Fruit fly (Drosophila melanogaster) whole organism, embryonic: ENCODE results near the gene CG31275.
A peak's percentile ranks its signal among the peaks of the same experiment; 100 is the strongest.

Source experiments
- B-H2 ChIP-seq: fragments of 200-800 bp; sonication (Bioruptor generic); optimal IDR thresholded peaks from 2 replicates; lab custom pipeline; 2018; ENCODE audit warnings: missing biosample characterization, mild to moderate bottlenecking, missing genetic modification characterization
- BtbVII ChIP-seq: fragments of 200-800 bp; sonication (Bioruptor generic); optimal IDR thresholded peaks from 3 replicates; lab custom pipeline; 2017; ENCODE audit warnings: missing biosample characterization, mild to moderate bottlenecking, missing genetic modification characterization
- Bteb2 ChIP-seq: fragments of 200-800 bp; sonication (Bioruptor generic); optimal IDR thresholded peaks from 2 replicates; lab custom pipeline; 2016; ENCODE audit warnings: missing biosample characterization, missing genetic modification characterization
- CG10209 ChIP-seq: fragments of 200-800 bp; sonication (Bioruptor generic); optimal IDR thresholded peaks from 3 replicates; lab custom pipeline; 2017; ENCODE audit warnings: missing biosample characterization, mild to moderate bottlenecking, missing genetic modification characterization, missing genetic modification reagents
- CG10462 ChIP-seq: fragments of 200-800 bp; sonication (Bioruptor generic); optimal IDR thresholded peaks from 2 replicates; lab custom pipeline; 2016; ENCODE audit warnings: missing biosample characterization, missing genetic modification characterization
- CG10979 ChIP-seq: fragments of 200-800 bp; sonication (Bioruptor generic); optimal IDR thresholded peaks from 2 replicates; lab custom pipeline; 2018; ENCODE audit warnings: missing biosample characterization, mild to moderate bottlenecking, missing genetic modification characterization, moderate library complexity
- CG11560 ChIP-seq: fragments of 200-800 bp; sonication (Bioruptor generic); IDR thresholded peaks from 3 replicates; pipeline ENCODE4 v1.3.6; 2022; ENCODE audit warnings: missing biosample characterization, missing genetic modification characterization
- CG12071 ChIP-seq: fragments of 200-800 bp; sonication (Bioruptor generic); optimal IDR thresholded peaks from 3 replicates; lab custom pipeline; 2018; ENCODE audit warnings: missing biosample characterization, mild to moderate bottlenecking, missing genetic modification characterization
- CG1233 ChIP-seq: fragments of 200-800 bp; sonication (Bioruptor generic); optimal IDR thresholded peaks from 4 replicates; lab custom pipeline; 2018; ENCODE audit warnings: missing biosample characterization, mild to moderate bottlenecking, missing genetic modification characterization
- CG13123 ChIP-seq: fragments of 200-800 bp; sonication (Bioruptor generic); optimal IDR thresholded peaks from 2 replicates; lab custom pipeline; 2016; ENCODE audit warnings: missing biosample characterization, missing genetic modification characterization
- CG13424 ChIP-seq: fragments of 200-800 bp; sonication (Bioruptor generic); optimal IDR thresholded peaks from 2 replicates; lab custom pipeline; 2019; ENCODE audit warnings: missing biosample characterization, mild to moderate bottlenecking, missing genetic modification characterization, moderate library complexity
- CG13894 ChIP-seq: fragments of 200-800 bp; sonication (Bioruptor generic); optimal IDR thresholded peaks from 3 replicates; lab custom pipeline; 2018; ENCODE audit warnings: missing biosample characterization, mild to moderate bottlenecking, missing genetic modification characterization, moderate library complexity
- CG1603 ChIP-seq: fragments of 200-800 bp; sonication (Bioruptor generic); optimal IDR thresholded peaks from 2 replicates; lab custom pipeline; 2019; ENCODE audit warnings: missing biosample characterization, mild to moderate bottlenecking, missing genetic modification characterization, moderate library complexity
- CG16779 ChIP-seq: fragments of 200-800 bp; sonication (Bioruptor generic); IDR thresholded peaks from 2 replicates; pipeline ENCODE4 v1.3.6; 2022; ENCODE audit warnings: missing biosample characterization, missing genetic modification characterization
- CG17328 ChIP-seq: fragments of 200-800 bp; sonication (Bioruptor generic); IDR thresholded peaks from 2 replicates; pipeline ENCODE4 v1.3.6; 2022; ENCODE audit warnings: missing biosample characterization, missing genetic modification characterization
- CG31388 ChIP-seq: fragments of 200-800 bp; sonication (Bioruptor generic); optimal IDR thresholded peaks from 2 replicates; lab custom pipeline; 2016; ENCODE audit warnings: missing biosample characterization, missing genetic modification characterization
- CG34224 ChIP-seq: fragments of 200-800 bp; sonication (Bioruptor generic); IDR thresholded peaks from 3 replicates; pipeline ENCODE4 v1.3.6; 2022; ENCODE audit warnings: missing biosample characterization, missing genetic modification characterization; ENCODE audit not compliant: partially characterized antibody
- CG42726 ChIP-seq: fragments of 200-800 bp; sonication (Bioruptor generic); IDR thresholded peaks from 2 replicates; pipeline ENCODE4 v1.3.6; 2022; ENCODE audit warnings: missing biosample characterization, missing genetic modification characterization; ENCODE audit not compliant: partially characterized antibody
- CG6683 ChIP-seq: fragments of 200-800 bp; sonication (Bioruptor generic); optimal IDR thresholded peaks from 2 replicates; lab custom pipeline; 2017; ENCODE audit warnings: missing biosample characterization, mild to moderate bottlenecking, missing genetic modification characterization, missing genetic modification reagents
- CG6854 ChIP-seq: fragments of 200-800 bp; sonication (Bioruptor generic); optimal IDR thresholded peaks from 3 replicates; lab custom pipeline; 2017; ENCODE audit warnings: missing biosample characterization, mild to moderate bottlenecking, missing genetic modification characterization
- CG7839 ChIP-seq: fragments of 200-800 bp; sonication (Bioruptor generic); optimal IDR thresholded peaks from 3 replicates; lab custom pipeline; 2018; ENCODE audit warnings: missing biosample characterization, mild to moderate bottlenecking, missing genetic modification characterization, moderate library complexity
- CG8089 ChIP-seq: fragments of 200-800 bp; sonication (Bioruptor generic); optimal IDR thresholded peaks from 3 replicates; lab custom pipeline; 2016; ENCODE audit warnings: missing biosample characterization, missing genetic modification characterization
- CG9215 ChIP-seq: fragments of 200-800 bp; sonication (Bioruptor generic); IDR thresholded peaks from 2 replicates; pipeline ENCODE4 v1.3.6; 2022; ENCODE audit warnings: missing biosample characterization, missing genetic modification characterization
- CG9727 ChIP-seq: fragments of 200-800 bp; sonication (Bioruptor generic); optimal IDR thresholded peaks from 3 replicates; lab custom pipeline; 2017; ENCODE audit warnings: missing biosample characterization, mild to moderate bottlenecking, missing genetic modification characterization
- CG9876 ChIP-seq: fragments of 200-800 bp; sonication (Bioruptor generic); optimal IDR thresholded peaks from 2 replicates; lab custom pipeline; 2016; ENCODE audit warnings: missing biosample characterization, missing genetic modification characterization
- CTCF ChIP-seq: fragments of 200-800 bp; sonication (Bioruptor generic); optimal IDR thresholded peaks from 2 replicates; lab custom pipeline; 2017; ENCODE audit warnings: missing biosample characterization, mild to moderate bottlenecking, missing genetic modification characterization, moderate library complexity
- GATAe ChIP-seq: fragments of 200-800 bp; sonication (Bioruptor generic); conservative IDR thresholded peaks from 2 replicates; pipeline ENCODE4 v1.3.6; 2022; ENCODE audit warnings: missing biosample characterization, missing genetic modification characterization
- HLH54F ChIP-seq: fragments of 200-800 bp; sonication (Bioruptor generic); optimal IDR thresholded peaks from 3 replicates; lab custom pipeline; 2016; ENCODE audit warnings: missing biosample characterization, missing genetic modification characterization
- Hey ChIP-seq: fragments of 200-800 bp; sonication (Bioruptor generic); optimal IDR thresholded peaks from 3 replicates; lab custom pipeline; 2018; ENCODE audit warnings: missing biosample characterization, mild to moderate bottlenecking, missing genetic modification characterization
- Hsf ChIP-seq: fragments of 200-800 bp; sonication (Bioruptor generic); optimal IDR thresholded peaks from 3 replicates; lab custom pipeline; 2016; ENCODE audit warnings: missing biosample characterization, missing genetic modification characterization
- Lim3 ChIP-seq: fragments of 200-800 bp; sonication (Bioruptor generic); IDR thresholded peaks from 2 replicates; pipeline ENCODE4 v1.3.6; 2022; ENCODE audit warnings: missing biosample characterization, missing genetic modification characterization
- Mad ChIP-seq: fragments of 200-800 bp; sonication (Bioruptor generic); optimal IDR thresholded peaks from 2 replicates; lab custom pipeline; 2016; ENCODE audit warnings: missing biosample characterization, missing genetic modification characterization
- Oaz ChIP-seq: fragments of 200-800 bp; sonication (Bioruptor generic); IDR thresholded peaks from 2 replicates; pipeline ENCODE4 v1.3.6; 2022; ENCODE audit warnings: missing biosample characterization, missing genetic modification characterization
- Spps ChIP-seq: fragments of 200-800 bp; sonication (Bioruptor generic); optimal IDR thresholded peaks from 2 replicates; lab custom pipeline; 2018; ENCODE audit warnings: missing biosample characterization, mild to moderate bottlenecking, missing genetic modification characterization
- Sry-δ ChIP-seq: fragments of 200-800 bp; sonication (Bioruptor generic); optimal IDR thresholded peaks from 2 replicates; lab custom pipeline; 2016; ENCODE audit warnings: missing biosample characterization, missing genetic modification characterization
- Xbp1 ChIP-seq: fragments of 200-800 bp; sonication (Bioruptor generic); optimal IDR thresholded peaks from 3 replicates; lab custom pipeline; 2016; ENCODE audit warnings: missing biosample characterization, mild to moderate bottlenecking, missing genetic modification characterization
- amos ChIP-seq: fragments of 200-800 bp; sonication (Bioruptor generic); IDR thresholded peaks from 2 replicates; pipeline ENCODE4 v1.3.6; 2022; ENCODE audit warnings: missing biosample characterization, missing genetic modification characterization; ENCODE audit not compliant: partially characterized antibody
- chinmo ChIP-seq: fragments of 200-800 bp; sonication (Bioruptor generic); IDR thresholded peaks from 4 replicates; pipeline ENCODE4 v1.3.6; 2022; ENCODE audit warnings: missing biosample characterization, missing genetic modification characterization; ENCODE audit not compliant: partially characterized antibody
- ci ChIP-seq: fragments of 200-800 bp; sonication (Bioruptor generic); IDR thresholded peaks from 3 replicates; pipeline ENCODE4 v1.3.6; 2022; ENCODE audit warnings: missing biosample characterization, missing genetic modification characterization
- disco-r ChIP-seq: fragments of 200-800 bp; sonication (Bioruptor generic); optimal IDR thresholded peaks from 2 replicates; lab custom pipeline; 2016; ENCODE audit warnings: missing biosample characterization, missing genetic modification characterization
- fu2 ChIP-seq: fragments of 200-800 bp; sonication (Bioruptor generic); optimal IDR thresholded peaks from 2 replicates; lab custom pipeline; 2016; ENCODE audit warnings: missing biosample characterization, missing genetic modification characterization
- knrl ChIP-seq: fragments of 200-800 bp; sonication (Bioruptor generic); IDR thresholded peaks from 3 replicates; pipeline ENCODE4 v1.3.6; 2022; ENCODE audit warnings: missing biosample characterization, missing genetic modification characterization; ENCODE audit not compliant: partially characterized antibody
- lab ChIP-seq: fragments of 200-800 bp; sonication (Bioruptor generic); optimal IDR thresholded peaks from 3 replicates; lab custom pipeline; 2017; ENCODE audit warnings: missing biosample characterization, missing genetic modification characterization, mild to moderate bottlenecking, moderate library complexity, missing genetic modification reagents
- lola ChIP-seq, 3 experiments: fragments of >200 bp in 2 of 3; fragments of 200-800 bp in 1 of 3; sonication (Bioruptor generic) in 1 of 3; optimal IDR thresholded peaks; 2 replicates each; lab custom pipeline; 2017 to 2019; ENCODE audit warnings: missing biosample characterization in 3 of 3, missing genetic modification characterization in 3 of 3, mild to moderate bottlenecking in 1 of 3, moderate library complexity in 1 of 3
- mam ChIP-seq: fragments of 200-800 bp; sonication (Bioruptor generic); optimal IDR thresholded peaks from 3 replicates; lab custom pipeline; 2016; ENCODE audit warnings: missing biosample characterization, missing genetic modification characterization
- nerfin-1 ChIP-seq: fragments of 200-800 bp; sonication (Bioruptor generic); optimal IDR thresholded peaks from 3 replicates; lab custom pipeline; 2019; ENCODE audit warnings: missing biosample characterization, mild to moderate bottlenecking, missing genetic modification characterization, moderate library complexity
- shn ChIP-seq: fragments of 200-800 bp; sonication (Bioruptor generic); optimal IDR thresholded peaks from 3 replicates; lab custom pipeline; 2016; ENCODE audit warnings: missing biosample characterization, missing genetic modification characterization
- sob ChIP-seq: fragments of 200-800 bp; sonication (Bioruptor generic); IDR thresholded peaks from 2 replicates; pipeline ENCODE4 v1.3.6; 2022; ENCODE audit warnings: missing biosample characterization, missing genetic modification characterization
- tap ChIP-seq: fragments of 200-800 bp; optimal IDR thresholded peaks from 3 replicates; lab custom pipeline; 2019; ENCODE audit warnings: missing biosample characterization, mild to moderate bottlenecking, missing genetic modification characterization, moderate library complexity
- unc-4 ChIP-seq: fragments of 200-800 bp; sonication (Bioruptor generic); IDR thresholded peaks from 2 replicates; pipeline ENCODE4 v1.3.6; 2022; ENCODE audit warnings: missing biosample characterization, missing genetic modification characterization; ENCODE audit not compliant: partially characterized antibody

Gene CG31275

dm6 chr3R:16793935-16794589 lies 42.9 kb upstream of the CG31275 start (continued):
- TF ChIP-seq fu2 (GFP tag; lab: Kevin White, UChicago) (no peak), GATAe (GFP tag; lab: Robert Waterston, UW) (no peak), Spps (peak; percentile 22), CG1233 (GFP tag; lab: Kevin White, UChicago) (peak; percentile 38), CG1603 (peak; percentile 26), BtbVII (peak; percentile 47), amos (GFP tag; lab: Robert Waterston, UW) (no peak), CG9876 (GFP tag; lab: Kevin White, UChicago) (no peak), Xbp1 (GFP tag; lab: Kevin White, UChicago) (peak; percentile 49), tap (tag; lab: Kevin White, UChicago) (peak; percentile 22), Oaz (GFP tag; lab: Robert Waterston, UW) (no peak; the same call in 1 of the 2 replicates), mam (GFP tag; lab: Kevin White, UChicago) (peak; percentile 25), Mad (GFP tag; lab: Kevin White, UChicago) (no peak), Lim3 (no peak), disco-r (no peak), CG13894 (tag; lab: Kevin White, UChicago) (no peak), CG10209 (peak; percentile 60), CG8089 (GFP tag; lab: Kevin White, UChicago) (no peak), Hey (no peak), CG34224 (GFP tag; lab: Robert Waterston, UW) (no peak), chinmo (no peak), CG13123 (GFP tag; lab: Kevin White, UChicago) (no peak), lab (GFP tag; lab: Kevin White, UChicago) (peak; percentile 69), unc-4 (no peak), Bteb2 (GFP tag; lab: Kevin White, UChicago) (no peak), CG17328 (GFP tag; lab: Robert Waterston, UW) (no peak), CG10462 (GFP tag; lab: Kevin White, UChicago) (no peak), HLH54F (GFP tag; lab: Kevin White, UChicago) (peak; percentile 4), CG42726 (GFP tag; lab: Robert Waterston, UW) (no peak), CG7839 (tag; lab: Kevin White, UChicago) (peak; percentile 67), CG31388 (GFP tag; lab: Kevin White, UChicago) (no peak), ci (GFP tag; lab: Robert Waterston, UW) (no peak), Hsf (peak; percentile 42), shn (GFP tag; lab: Kevin White, UChicago) (no peak), knrl (no peak), B-H2 (GFP tag; lab: Kevin White, UChicago) (peak; percentile 13), CG12071 (GFP tag; lab: Kevin White, UChicago) (no peak), CG9215 (GFP tag; lab: Robert Waterston, UW) (peak; percentile 31; the same call in 1 of the 2 replicates), Sry-δ (no peak), lola (GFP tag; optimal IDR thresholded peaks at IDR 0.05; lab: Kevin White, UChicago) (peak in 1 of 3 experiments; percentile 58), sob (peak; percentile 16; the same call in 1 of the 2 replicates), CTCF (GFP tag; lab: Kevin White, UChicago) (no peak), CG16779 (GFP tag; lab: Robert Waterston, UW) (no peak), nerfin-1 (tag; lab: Kevin White, UChicago) (peak; percentile 7), CG6683 (GFP tag; lab: Kevin White, UChicago) (peak; percentile 30), CG10979 (peak; percentile 66), CG11560 (tag; lab: Robert Waterston, UW) (no peak), CG6854 (GFP tag; lab: Kevin White, UChicago) (peak; percentile 50), CG9727 (peak; percentile 74), CG13424 (tag; lab: Kevin White, UChicago) (peak; percentile 67)
